Fruit fly (Drosophila melanogaster): ENCODE results near the gene CG13308.

dm6 chr3L:8826038-8826437, 17.7 kb downstream of the CG13308 start:
- TF ChIP-seq cyc (GFP tag; optimal IDR thresholded peaks at IDR 0.05) (no peak), CG6163 (GFP tag; IDR thresholded peaks at IDR 0.05) (no peak), CG4318 (GFP tag; optimal IDR thresholded peaks at IDR 0.05) (no peak)
